Fruit fly (Drosophila melanogaster) whole organism, embryonic: Measurements from ENCODE around the gene Pdzd8.

Experiments used
- Atf3 ChIP-seq: fragments of 200-800 bp; sonication (Bioruptor generic); optimal IDR thresholded peaks from 3 replicates; lab custom pipeline; 2016; ENCODE audit warnings: missing biosample characterization, missing genetic modification characterization
- CG11085 ChIP-seq: fragments of 200-800 bp; sonication (Bioruptor generic); IDR thresholded peaks from 2 replicates; pipeline ENCODE4 v1.3.6; 2022; ENCODE audit warnings: missing biosample characterization, missing genetic modification characterization
- CG11456 ChIP-seq: fragments of 200-800 bp; sonication (Bioruptor generic); IDR thresholded peaks from 3 replicates; pipeline ENCODE4 v1.3.6; 2022; ENCODE audit warnings: missing biosample characterization, missing genetic modification characterization
- CG12155 ChIP-seq: fragments of 200-800 bp; sonication (Bioruptor generic); optimal IDR thresholded peaks from 3 replicates; lab custom pipeline; 2016; ENCODE audit warnings: missing biosample characterization, missing genetic modification characterization
- CG13123 ChIP-seq: fragments of 200-800 bp; sonication (Bioruptor generic); optimal IDR thresholded peaks from 2 replicates; lab custom pipeline; 2016; ENCODE audit warnings: missing biosample characterization, missing genetic modification characterization
- CG13424 ChIP-seq: fragments of 200-800 bp; sonication (Bioruptor generic); optimal IDR thresholded peaks from 2 replicates; lab custom pipeline; 2019; ENCODE audit warnings: missing biosample characterization, mild to moderate bottlenecking, missing genetic modification characterization, moderate library complexity
- CG14014 ChIP-seq: fragments of 200-800 bp; sonication (Bioruptor generic); IDR thresholded peaks from 2 replicates; pipeline ENCODE4 v1.3.6; 2022; ENCODE audit warnings: missing biosample characterization, missing genetic modification characterization
- CG1603 ChIP-seq: fragments of 200-800 bp; sonication (Bioruptor generic); optimal IDR thresholded peaks from 2 replicates; lab custom pipeline; 2019; ENCODE audit warnings: missing biosample characterization, mild to moderate bottlenecking, missing genetic modification characterization, moderate library complexity
- CG17361 ChIP-seq: fragments of 200-800 bp; sonication (Bioruptor generic); IDR thresholded peaks from 3 replicates; pipeline ENCODE4 v1.3.6; 2022; ENCODE audit warnings: missing biosample characterization, missing genetic modification characterization
- CG2875 ChIP-seq: fragments of 200-800 bp; sonication (Bioruptor generic); optimal IDR thresholded peaks from 2 replicates; lab custom pipeline; 2017; ENCODE audit warnings: missing biosample characterization, mild to moderate bottlenecking, missing genetic modification characterization, missing genetic modification reagents
- CG2889 ChIP-seq: fragments of 200-800 bp; sonication (Bioruptor generic); IDR thresholded peaks from 3 replicates; pipeline ENCODE4 v1.3.6; 2022; ENCODE audit warnings: missing biosample characterization, missing genetic modification characterization
- CG31441 ChIP-seq: fragments of 200-800 bp; sonication (Bioruptor generic); IDR thresholded peaks from 2 replicates; pipeline ENCODE4 v1.3.6; 2022; ENCODE audit warnings: missing biosample characterization, missing genetic modification characterization
- CG3281 ChIP-seq: fragments of 200-800 bp; sonication (Bioruptor generic); optimal IDR thresholded peaks from 3 replicates; lab custom pipeline; 2017; ENCODE audit warnings: missing biosample characterization, mild to moderate bottlenecking, missing genetic modification characterization
- CG34224 ChIP-seq: fragments of 200-800 bp; sonication (Bioruptor generic); IDR thresholded peaks from 3 replicates; pipeline ENCODE4 v1.3.6; 2022; ENCODE audit warnings: missing biosample characterization, missing genetic modification characterization; ENCODE audit not compliant: partially characterized antibody
- CG34376 ChIP-seq: fragments of 200-800 bp; sonication (Bioruptor generic); optimal IDR thresholded peaks from 2 replicates; lab custom pipeline; 2018; ENCODE audit warnings: missing biosample characterization, mild to moderate bottlenecking, missing genetic modification characterization
- CG3995 ChIP-seq: fragments of 200-800 bp; sonication (Bioruptor generic); optimal IDR thresholded peaks from 3 replicates; lab custom pipeline; 2016; ENCODE audit warnings: missing biosample characterization, missing genetic modification characterization
- CG4328 ChIP-seq: fragments of 200-800 bp; sonication (Bioruptor generic); optimal IDR thresholded peaks from 3 replicates; lab custom pipeline; 2017; ENCODE audit warnings: missing biosample characterization, missing genetic modification reagents, missing genetic modification characterization
- CG6654 ChIP-seq: fragments of 200-800 bp; sonication (Bioruptor generic); optimal IDR thresholded peaks from 2 replicates; lab custom pipeline; 2017; ENCODE audit warnings: missing biosample characterization, mild to moderate bottlenecking, missing genetic modification characterization
- CG8281 ChIP-seq: fragments of 200-800 bp; sonication (Bioruptor generic); optimal IDR thresholded peaks from 2 replicates; lab custom pipeline; 2018; ENCODE audit warnings: missing biosample characterization, mild to moderate bottlenecking, missing genetic modification characterization, moderate library complexity
- CG9876 ChIP-seq: fragments of 200-800 bp; sonication (Bioruptor generic); optimal IDR thresholded peaks from 2 replicates; lab custom pipeline; 2016; ENCODE audit warnings: missing biosample characterization, missing genetic modification characterization
- CHES-1-like ChIP-seq: fragments of 200-800 bp; sonication (Bioruptor generic); optimal IDR thresholded peaks from 2 replicates; lab custom pipeline; 2016; ENCODE audit warnings: missing biosample characterization, missing genetic modification characterization
- Chrac-16 ChIP-seq: fragments of 200-800 bp; sonication (Bioruptor generic); optimal IDR thresholded peaks from 3 replicates; lab custom pipeline; 2016; ENCODE audit warnings: missing biosample characterization, missing genetic modification characterization
- ERR ChIP-seq: fragments of 200-800 bp; sonication (Bioruptor generic); optimal IDR thresholded peaks from 2 replicates; lab custom pipeline; 2016; ENCODE audit warnings: missing biosample characterization, missing genetic modification characterization
- Ets65A ChIP-seq: fragments of 200-800 bp; sonication (Bioruptor generic); peaks from one replicate; lab custom pipeline; 2016; ENCODE audit warnings: missing biosample characterization, missing genetic modification characterization
- Fer1 ChIP-seq: fragments of 200-800 bp; sonication (Bioruptor generic); optimal IDR thresholded peaks from 2 replicates; lab custom pipeline; 2017; ENCODE audit warnings: missing biosample characterization, mild to moderate bottlenecking, missing genetic modification characterization
- Hr39 ChIP-seq: fragments of >200 bp; optimal IDR thresholded peaks from 2 replicates; lab custom pipeline; 2017
- MBD-R2 ChIP-seq: fragments of 200-800 bp; sonication (Bioruptor generic); IDR thresholded peaks from 2 replicates; pipeline ENCODE4 v1.3.6; 2022; ENCODE audit warnings: missing biosample characterization, missing genetic modification characterization
- Nf-YA ChIP-seq: fragments of 200-800 bp; sonication (Bioruptor generic); IDR thresholded peaks from 2 replicates; pipeline ENCODE4 v1.3.6; 2022; ENCODE audit warnings: missing biosample characterization, missing genetic modification characterization
- Spps ChIP-seq: fragments of 200-800 bp; sonication (Bioruptor generic); optimal IDR thresholded peaks from 2 replicates; lab custom pipeline; 2018; ENCODE audit warnings: missing biosample characterization, mild to moderate bottlenecking, missing genetic modification characterization
- Sry-β ChIP-seq: fragments of 200-800 bp; sonication (Bioruptor generic); optimal IDR thresholded peaks from 2 replicates; lab custom pipeline; 2018; ENCODE audit warnings: missing biosample characterization, mild to moderate bottlenecking, missing genetic modification characterization, moderate library complexity
- Usf ChIP-seq: fragments of 200-800 bp; sonication (Bioruptor generic); optimal IDR thresholded peaks from 2 replicates; lab custom pipeline; 2017; ENCODE audit warnings: missing genotype, missing biosample characterization, missing genetic modification characterization
- Xrp1 ChIP-seq: fragments of 200-800 bp; sonication (Bioruptor generic); IDR thresholded peaks from 2 replicates; pipeline ENCODE4 v1.3.6; 2022; ENCODE audit warnings: missing biosample characterization, missing genetic modification characterization
- ash1 ChIP-seq: fragments of 200-800 bp; sonication (Bioruptor generic); optimal IDR thresholded peaks from 2 replicates; lab custom pipeline; 2018; ENCODE audit warnings: missing biosample characterization, mild to moderate bottlenecking, missing genetic modification characterization
- az2 ChIP-seq: fragments of 200-800 bp; sonication (Bioruptor generic); optimal IDR thresholded peaks from 3 replicates; lab custom pipeline; 2016; ENCODE audit warnings: missing biosample characterization, missing genetic modification characterization
- bbx ChIP-seq: fragments of 200-800 bp; sonication (Bioruptor generic); IDR thresholded peaks from 2 replicates; pipeline ENCODE4 v1.3.6; 2022; ENCODE audit warnings: missing biosample characterization, missing genetic modification characterization; ENCODE audit not compliant: partially characterized antibody
- bcd ChIP-seq: fragments of 200-800 bp; sonication (Bioruptor generic); optimal IDR thresholded peaks from 2 replicates; lab custom pipeline; 2017; ENCODE audit warnings: missing biosample characterization, mild to moderate bottlenecking, missing genetic modification characterization
- bigmax ChIP-seq: fragments of 200-800 bp; sonication (Bioruptor generic); optimal IDR thresholded peaks from 2 replicates; lab custom pipeline; 2018; ENCODE audit warnings: missing biosample characterization, mild to moderate bottlenecking, missing genetic modification characterization
- cas ChIP-seq: fragments of 200-800 bp; sonication (Bioruptor generic); IDR thresholded peaks from 2 replicates; pipeline ENCODE4 v1.3.6; 2022; ENCODE audit warnings: missing biosample characterization, missing genetic modification characterization
- ci ChIP-seq: fragments of 200-800 bp; sonication (Bioruptor generic); IDR thresholded peaks from 3 replicates; pipeline ENCODE4 v1.3.6; 2022; ENCODE audit warnings: missing biosample characterization, missing genetic modification characterization
- corto ChIP-seq: fragments of 200-800 bp; sonication (Bioruptor generic); optimal IDR thresholded peaks from 2 replicates; lab custom pipeline; 2016; ENCODE audit warnings: missing biosample characterization, mild to moderate bottlenecking, missing genetic modification characterization, moderate library complexity
- emc ChIP-seq: fragments of 200-800 bp; sonication (Bioruptor generic); optimal IDR thresholded peaks from 2 replicates; lab custom pipeline; 2016; ENCODE audit warnings: missing biosample characterization, missing genetic modification characterization
- gem ChIP-seq: fragments of 200-800 bp; sonication (Bioruptor generic); optimal IDR thresholded peaks from 2 replicates; lab custom pipeline; 2019; ENCODE audit warnings: missing biosample characterization, mild to moderate bottlenecking, missing genetic modification characterization, moderate library complexity
- grn ChIP-seq: fragments of 200-800 bp; sonication (Bioruptor generic); optimal IDR thresholded peaks from 3 replicates; lab custom pipeline; 2017; ENCODE audit warnings: missing biosample characterization, missing genetic modification characterization
- jing ChIP-seq: fragments of 200-800 bp; sonication (Bioruptor generic); optimal IDR thresholded peaks from 2 replicates; lab custom pipeline; 2018; ENCODE audit warnings: missing biosample characterization, mild to moderate bottlenecking, missing genetic modification characterization
- jumu ChIP-seq: fragments of 200-800 bp; sonication (Bioruptor generic); optimal IDR thresholded peaks from 3 replicates; lab custom pipeline; 2016; ENCODE audit warnings: missing biosample characterization, missing genetic modification characterization
- pho ChIP-seq: fragments of 200-800 bp; sonication (Bioruptor generic); optimal IDR thresholded peaks from 2 replicates; lab custom pipeline; 2016; ENCODE audit warnings: missing biosample characterization, missing genetic modification characterization
- ranshi ChIP-seq: fragments of 200-800 bp; sonication (Bioruptor generic); IDR thresholded peaks from 2 replicates; pipeline ENCODE4 v1.3.6; 2022; ENCODE audit warnings: missing biosample characterization, missing genetic modification characterization
- slou ChIP-seq: fragments of 200-800 bp; sonication (Bioruptor generic); optimal IDR thresholded peaks from 3 replicates; lab custom pipeline; 2016; ENCODE audit warnings: missing biosample characterization, missing genetic modification characterization
- sna ChIP-seq: fragments of 200-800 bp; sonication (Bioruptor generic); IDR thresholded peaks from 2 replicates; pipeline ENCODE4 v1.3.6; 2022; ENCODE audit warnings: missing biosample characterization, missing genetic modification characterization; ENCODE audit not compliant: partially characterized antibody
- tin ChIP-seq: fragments of 200-800 bp; sonication (Bioruptor generic); optimal IDR thresholded peaks from 3 replicates; lab custom pipeline; 2016; ENCODE audit warnings: missing biosample characterization, missing genetic modification characterization
- z ChIP-seq: fragments of 200-800 bp; sonication (Bioruptor generic); IDR thresholded peaks from 3 replicates; pipeline ENCODE4 v1.3.6; 2022; ENCODE audit warnings: missing biosample characterization, missing genetic modification characterization
- zen2 ChIP-seq: fragments of 200-800 bp; sonication (Bioruptor generic); IDR thresholded peaks from 3 replicates; pipeline ENCODE4 v1.3.6; 2022; ENCODE audit warnings: missing biosample characterization, missing genetic modification characterization; ENCODE audit not compliant: partially characterized antibody

Pdzd8 gene

dm6 chrX:11915154-11915593, 15.5 kb downstream of the Pdzd8 start (continued):
- TF ChIP-seq CHES-1-like, result peak; percentile 7
- TF ChIP-seq cas (GFP tag; lab: Robert Waterston, UW), result peak; percentile 64; the same call in 1 of the 2 replicates
- TF ChIP-seq bigmax (GFP tag; lab: Kevin White, UChicago), result no peak
- 0 out of 3 replicates have a peak, but pooled peaks have one; percentile 53 for TF ChIP-seq CG11456
- TF ChIP-seq grn (GFP tag; lab: Kevin White, UChicago), result no peak
- peak; percentile 25 for TF ChIP-seq CG3995 (GFP tag; lab: Kevin White, UChicago)
- peak; percentile 33 for TF ChIP-seq Sry-β (GFP tag; lab: Kevin White, UChicago)
- peak; percentile 87 for TF ChIP-seq Usf (GFP tag; lab: Kevin White, UChicago)
- peak; percentile 95 for TF ChIP-seq CG13424
- TF ChIP-seq bcd (GFP tag; lab: Kevin White, UChicago), result peak; percentile 92
- no peak for TF ChIP-seq ERR
- TF ChIP-seq tin (GFP tag; lab: Kevin White, UChicago), result peak; percentile 75
- no peak for TF ChIP-seq Atf3
- TF ChIP-seq Hr39 (lab: Kevin White, UChicago), result no peak
- TF ChIP-seq Fer1 (GFP tag; lab: Kevin White, UChicago), result peak; percentile 89
- TF ChIP-seq Nf-YA, result 0 out of 2 replicates have a peak, but pooled peaks have one; percentile 28
- peak; percentile 82 for TF ChIP-seq CG2875 (GFP tag; lab: Kevin White, UChicago)
- no peak for TF ChIP-seq jumu (GFP tag; lab: Kevin White, UChicago)
- TF ChIP-seq MBD-R2 (GFP tag; lab: Robert Waterston, UW), result peak; percentile 50
- no peak for TF ChIP-seq bbx (GFP tag; lab: Robert Waterston, UW)
- TF ChIP-seq pho (GFP tag; lab: Kevin White, UChicago), result no peak
- peak; percentile 84 for TF ChIP-seq ci (GFP tag; lab: Robert Waterston, UW)
- TF ChIP-seq CG9876 (GFP tag; lab: Kevin White, UChicago), result no peak
- peak; percentile 79 for TF ChIP-seq slou (GFP tag; lab: Kevin White, UChicago)
- TF ChIP-seq CG13123 (GFP tag; lab: Kevin White, UChicago), result peak; percentile 2
- peak; percentile 86 for TF ChIP-seq CG14014 (GFP tag; lab: Robert Waterston, UW)
- TF ChIP-seq CG12155 (GFP tag; lab: Kevin White, UChicago), result peak; percentile 67
- TF ChIP-seq CG2889 (GFP tag; lab: Robert Waterston, UW), result 0 out of 3 replicates have a peak, but pooled peaks have one; percentile 59
- no peak for TF ChIP-seq sna (GFP tag; lab: Robert Waterston, UW)
- TF ChIP-seq emc (GFP tag; lab: Kevin White, UChicago), result no peak
- TF ChIP-seq CG31441 (GFP tag; lab: Robert Waterston, UW), result peak; percentile 95
- TF ChIP-seq Spps (tag; lab: Kevin White, UChicago), result peak; percentile 80
- no peak for TF ChIP-seq CG34224 (GFP tag; lab: Robert Waterston, UW)
- TF ChIP-seq Chrac-16 (GFP tag; lab: Kevin White, UChicago), result peak; percentile 73
- TF ChIP-seq CG3281 (GFP tag; lab: Kevin White, UChicago), result peak; percentile 87
- no peak for TF ChIP-seq ash1 (GFP tag; lab: Kevin White, UChicago)
- no peak for TF ChIP-seq corto (GFP tag; lab: Kevin White, UChicago)
- peak; percentile 91 for TF ChIP-seq CG4328 (GFP tag; lab: Kevin White, UChicago)
- peak; percentile 95 for TF ChIP-seq gem (tag; lab: Kevin White, UChicago)
- peak; percentile 81 for TF ChIP-seq CG34376 (GFP tag; lab: Kevin White, UChicago)
- peak; percentile 90 for TF ChIP-seq Xrp1 (GFP tag; lab: Robert Waterston, UW)
- peak; percentile 13 for TF ChIP-seq CG1603
- peak; percentile 80 for TF ChIP-seq az2 (GFP tag; lab: Kevin White, UChicago)
- peak; percentile 98 for TF ChIP-seq CG17361
- TF ChIP-seq zen2 (GFP tag; lab: Robert Waterston, UW), result no peak
- peak; percentile 80 for TF ChIP-seq CG8281 (tag; lab: Kevin White, UChicago)
- peak; percentile 75 for TF ChIP-seq CG11085
- peak; percentile 33 for TF ChIP-seq Ets65A (GFP tag; lab: Kevin White, UChicago)
- peak; percentile 65 for TF ChIP-seq jing (GFP tag; lab: Kevin White, UChicago)
- peak; percentile 75 for TF ChIP-seq ranshi (GFP tag; lab: Robert Waterston, UW)
- no peak for TF ChIP-seq z (GFP tag; lab: Robert Waterston, UW)
- TF ChIP-seq CG6654 (GFP tag; lab: Kevin White, UChicago), result peak; percentile 66
